Fruit fly (Drosophila melanogaster): ENCODE results near the gene ftz-f1.

ftz-f1 gene

DNA sequence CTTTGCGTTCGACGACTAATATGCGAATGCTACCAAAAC lies 44.9 kb upstream of the ftz-f1 start, which contains the start of gene Indy:
Indy (minus strand) TSS at position 35 of the 39 bp plus-strand sequence.
- no peak for TF ChIP-seq vri (GFP tag; optimal IDR thresholded peaks at IDR 0.05)
- no peak for TF ChIP-seq CG8319 (GFP tag; optimal IDR thresholded peaks at IDR 0.05)
- no peak for TF ChIP-seq Hr39 (GFP tag; optimal IDR thresholded peaks at IDR 0.05)
- no peak for TF ChIP-seq Ets96B (tag; optimal IDR thresholded peaks at IDR 0.05)
- TF ChIP-seq ss (GFP tag; optimal IDR thresholded peaks at IDR 0.05) = no peak
- no peak for TF ChIP-seq Gug (GFP tag; IDR thresholded peaks at IDR 0.05)
- no peak for TF ChIP-seq Eip75B (GFP tag; optimal IDR thresholded peaks at IDR 0.05)
- TF ChIP-seq CG31627 (GFP tag; optimal IDR thresholded peaks at IDR 0.05) = no peak
- no peak for TF ChIP-seq acj6 (GFP tag; optimal IDR thresholded peaks at IDR 0.05)
- no peak for TF ChIP-seq fkh (GFP tag; optimal IDR thresholded peaks at IDR 0.05)
- TF ChIP-seq dac (GFP tag; optimal IDR thresholded peaks at IDR 0.05) = no peak
- TF ChIP-seq dsx (GFP tag; optimal IDR thresholded peaks at IDR 0.05; ENCODE audit: poor library complexity, severe bottlenecking) = no peak
- TF ChIP-seq esn (GFP tag; optimal IDR thresholded peaks at IDR 0.05) = no peak

DNA sequence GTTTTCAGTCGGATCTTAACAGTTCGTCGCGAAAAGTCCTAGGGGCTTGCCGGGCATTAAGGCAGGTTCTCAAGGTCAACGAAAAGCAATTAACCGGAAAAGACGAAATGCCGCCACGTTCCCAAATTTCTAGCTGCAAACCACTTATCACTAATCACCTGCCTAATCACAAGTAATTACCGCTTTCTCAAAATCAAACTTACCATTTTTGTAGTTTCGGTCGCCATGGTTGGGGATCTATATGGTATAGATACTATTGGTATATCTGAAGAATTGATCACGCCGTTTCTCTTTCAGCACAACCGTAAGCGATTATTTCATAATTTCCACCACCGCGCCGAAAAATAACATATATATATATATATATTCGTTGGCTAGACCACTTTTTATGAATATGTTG lies 44.7 kb upstream of the ftz-f1 start:
- TF ChIP-seq Sox15 (GFP tag; optimal IDR thresholded peaks at IDR 0.05) (no peak), cyc (GFP tag; optimal IDR thresholded peaks at IDR 0.05) (no peak), Hr39 (GFP tag; optimal IDR thresholded peaks at IDR 0.05) (no peak), Eip75B (GFP tag; optimal IDR thresholded peaks at IDR 0.05) (no peak), Eip78C (GFP tag) (no peak), CG9139 (GFP tag; optimal IDR thresholded peaks at IDR 0.05) (no peak)

DNA sequence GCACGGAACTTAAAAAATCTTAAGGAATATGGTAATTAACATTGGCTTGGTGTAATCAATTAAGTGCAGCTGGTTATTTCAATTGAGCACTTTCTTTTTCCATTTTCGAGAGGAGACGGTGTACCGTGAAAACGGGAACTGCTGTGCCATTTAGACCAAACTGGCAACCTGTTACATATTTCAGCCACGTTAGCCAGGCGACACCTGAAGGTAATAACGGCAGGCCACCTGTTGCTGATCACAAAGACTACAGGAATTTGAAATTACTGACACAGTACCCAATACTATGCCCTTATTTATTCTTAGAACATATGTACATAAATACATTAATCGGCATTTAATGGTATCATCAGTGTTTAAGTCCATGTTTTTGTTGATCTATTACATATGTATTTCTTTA lies 41.1 kb upstream of the ftz-f1 start:
- TF ChIP-seq vri (GFP tag; optimal IDR thresholded peaks at IDR 0.05) = no peak
- TF ChIP-seq Sox14 (GFP tag; optimal IDR thresholded peaks at IDR 0.05) = no peak
- TF ChIP-seq CG34406 (GFP tag; optimal IDR thresholded peaks at IDR 0.05) = no peak
- TF ChIP-seq CG11762 (GFP tag; optimal IDR thresholded peaks at IDR 0.05; ENCODE audit: insufficient read depth) = no peak

DNA sequence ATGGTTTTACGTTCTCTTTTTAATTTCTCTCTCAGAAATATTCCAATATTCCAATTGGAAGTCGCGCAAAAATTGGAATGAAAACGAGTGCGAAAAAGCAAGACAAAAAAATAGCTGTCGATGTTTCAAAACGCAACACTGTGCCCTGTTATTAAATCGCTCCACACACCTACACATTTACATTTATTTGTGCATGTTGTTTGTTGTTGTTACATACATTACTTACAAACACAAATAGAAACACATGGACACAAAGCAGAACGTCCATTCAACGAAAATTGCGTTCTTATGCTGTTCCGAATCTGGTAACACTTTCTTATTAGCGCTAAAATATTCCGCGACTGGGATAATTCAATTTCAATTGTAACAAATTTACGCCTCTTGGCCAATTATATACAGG lies 40.2 kb upstream of the ftz-f1 start:
- TF ChIP-seq eg (GFP tag; IDR thresholded peaks at IDR 0.05) (no peak), fd85E (GFP tag; optimal IDR thresholded peaks at IDR 0.05) (no peak), CG15336 (GFP tag; IDR thresholded peaks at IDR 0.05) (no peak), net (GFP tag; optimal IDR thresholded peaks at IDR 0.05) (no peak), Hr4 (GFP tag; optimal IDR thresholded peaks at IDR 0.05) (no peak), CG9139 (GFP tag; optimal IDR thresholded peaks at IDR 0.05) (no peak), ss (GFP tag; optimal IDR thresholded peaks at IDR 0.05) (no peak), Sox102F (GFP tag; optimal IDR thresholded peaks at IDR 0.05) (no peak), achi (GFP tag; optimal IDR thresholded peaks at IDR 0.05) (no peak), CG3919 (GFP tag; optimal IDR thresholded peaks at IDR 0.05) (no peak)

DNA sequence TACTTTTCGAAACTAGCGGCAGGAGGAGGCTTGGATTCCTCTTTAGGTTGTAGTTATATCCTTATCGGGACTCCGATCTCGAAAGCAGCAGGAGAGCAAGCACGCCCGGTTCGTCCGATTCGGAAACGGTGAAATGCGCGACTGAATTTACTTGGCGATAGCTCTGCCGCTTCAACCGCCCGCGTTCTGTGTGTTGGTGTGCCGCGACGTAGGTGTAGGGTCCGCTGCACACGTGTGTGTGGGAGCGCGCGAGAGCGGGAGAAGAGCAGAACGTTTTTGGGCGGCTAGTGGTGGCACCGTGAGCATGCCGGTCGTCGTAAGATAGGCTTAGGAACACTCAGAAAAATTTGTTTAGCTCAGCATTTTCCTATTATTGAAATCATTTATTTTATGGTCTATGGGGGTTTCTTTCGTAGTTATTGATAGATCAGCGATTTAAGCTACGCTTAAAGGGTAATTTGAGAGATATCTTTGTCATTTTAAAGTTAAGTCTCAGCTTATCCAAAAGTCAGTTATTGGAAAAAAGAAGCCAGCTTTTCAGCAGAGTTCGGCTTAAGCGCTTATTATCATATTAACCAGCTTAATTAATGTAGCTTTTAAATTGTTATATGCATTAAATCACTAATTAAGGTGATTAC lies 39.4 kb upstream of the ftz-f1 start:
- TF ChIP-seq CG10631 (GFP tag; optimal IDR thresholded peaks at IDR 0.05) (peak; percentile 40), Gug (GFP tag; IDR thresholded peaks at IDR 0.05) (no peak), CG6808 (GFP tag; optimal IDR thresholded peaks at IDR 0.05) (peak; percentile 35), Met (GFP tag; optimal IDR thresholded peaks at IDR 0.05) (peak; percentile 63), CG10669 (GFP tag; optimal IDR thresholded peaks at IDR 0.05) (peak; percentile 1), CG11294 (GFP tag; IDR thresholded peaks at IDR 0.05) (no peak), CG34406 (GFP tag; optimal IDR thresholded peaks at IDR 0.05) (peak; percentile 38), cyc (GFP tag; optimal IDR thresholded peaks at IDR 0.05) (peak; percentile 56), fkh (GFP tag; optimal IDR thresholded peaks at IDR 0.05) (peak; percentile 57), Sox102F (GFP tag; optimal IDR thresholded peaks at IDR 0.05) (peak; percentile 37), fd85E (GFP tag; optimal IDR thresholded peaks at IDR 0.05) (peak; percentile 42), Sox15 (GFP tag; optimal IDR thresholded peaks at IDR 0.05) (peak; percentile 38), Lpt (GFP tag; optimal IDR thresholded peaks at IDR 0.05) (no peak), pdm3 (GFP tag; optimal IDR thresholded peaks at IDR 0.05) (peak; percentile 51), CG3032 (tag; optimal IDR thresholded peaks at IDR 0.05) (no peak), CG6854 (GFP tag; optimal IDR thresholded peaks at IDR 0.05) (peak; percentile 67), fd59A (GFP tag; optimal IDR thresholded peaks at IDR 0.05) (no peak), salr (GFP tag; optimal IDR thresholded peaks at IDR 0.05) (peak in 1 of 2 experiments; percentile 45), CG32006 (GFP tag; optimal IDR thresholded peaks at IDR 0.05) (peak; percentile 69), net (GFP tag; optimal IDR thresholded peaks at IDR 0.05) (peak; percentile 59), Hr4 (GFP tag; optimal IDR thresholded peaks at IDR 0.05) (peak; percentile 52), Ets21C (GFP tag; optimal IDR thresholded peaks at IDR 0.05) (peak; percentile 18), OdsH (GFP tag; optimal IDR thresholded peaks at IDR 0.05) (peak; percentile 49), ss (GFP tag; optimal IDR thresholded peaks at IDR 0.05) (peak in 1 of 2 experiments; percentile 26), CG6163 (GFP tag; IDR thresholded peaks at IDR 0.05) (no peak), CG1621 (tag; optimal IDR thresholded peaks at IDR 0.05) (no peak), Hr39 (GFP tag; optimal IDR thresholded peaks at IDR 0.05) (peak; percentile 55)

Data from whole organism, prepupa.